Worm (Caenorhabditis elegans): ENCODE data around the gene cyp-25A1.

cyp-25A1 gene

ce11 chrIII:3786427-3786935 lies 45.9 kb upstream of the cyp-25A1 start, which contains the start of gene acy-3 (continued):
- no peak for TF ChIP-seq nhr-6 (tag; optimal IDR thresholded peaks at IDR 0.05)
- TF ChIP-seq nhr-12 (tag; optimal IDR thresholded peaks at IDR 0.05), result no peak
- TF ChIP-seq lin-13 (GFP tag; optimal IDR thresholded peaks at IDR 0.05), result peak; percentile 57
- no peak for TF ChIP-seq lin-11 (tag; optimal IDR thresholded peaks at IDR 0.05)
- TF ChIP-seq sma-3 (GFP tag; optimal IDR thresholded peaks at IDR 0.05), result peak; percentile 31
- no peak for TF ChIP-seq mbf-1 (tag; optimal IDR thresholded peaks at IDR 0.05)
- TF ChIP-seq skn-1 (tag; optimal IDR thresholded peaks at IDR 0.05), result no peak
- peak; percentile 83 for TF ChIP-seq sma-9 (GFP tag; optimal IDR thresholded peaks at IDR 0.05)
- no peak for TF ChIP-seq sma-9 (tag; optimal IDR thresholded peaks at IDR 0.05)
- TF ChIP-seq unc-62 (GFP tag; optimal IDR thresholded peaks at IDR 0.05), result peak; percentile 27
- peak; percentile 15 for TF ChIP-seq sem-4 (tag; optimal IDR thresholded peaks at IDR 0.05)
- peak in 1 of 2 experiments; percentile 64 for TF ChIP-seq lsy-2 (tag; optimal IDR thresholded peaks at IDR 0.05)
- TF ChIP-seq egl-27 (tag; optimal IDR thresholded peaks at IDR 0.05), result peak; percentile 25
- no peak for TF ChIP-seq ceh-82 (tag; optimal IDR thresholded peaks at IDR 0.05)
- TF ChIP-seq ztf-1 (GFP tag; conservative IDR thresholded peaks at IDR 0.05), result no peak
- TF ChIP-seq crh-2 (tag; optimal IDR thresholded peaks at IDR 0.05), result peak; percentile 67
- TF ChIP-seq elt-3 (tag; optimal IDR thresholded peaks at IDR 0.05), result no peak
- no peak for TF ChIP-seq alr-1 (tag; optimal IDR thresholded peaks at IDR 0.05)
- no peak for TF ChIP-seq R02D3.7 (tag; optimal IDR thresholded peaks at IDR 0.05)
- TF ChIP-seq peb-1 (tag; optimal IDR thresholded peaks at IDR 0.05), result no peak

ce11 chrIII:3789688-3790371 lies 42.6 kb upstream of the cyp-25A1 start:
- no peak for TF ChIP-seq nhr-23 (tag; optimal IDR thresholded peaks at IDR 0.05)
- TF ChIP-seq lin-39 (tag; optimal IDR thresholded peaks at IDR 0.05), result no peak
- TF ChIP-seq snpc-4 (tag; optimal IDR thresholded peaks at IDR 0.05), result no peak
- TF ChIP-seq ztf-4 (tag; optimal IDR thresholded peaks at IDR 0.05), result no peak
- TF ChIP-seq lin-13 (GFP tag; optimal IDR thresholded peaks at IDR 0.05), result peak; percentile 15
- no peak for TF ChIP-seq gmeb-1 (tag; optimal IDR thresholded peaks at IDR 0.05)
- TF ChIP-seq ztf-11 (tag; optimal IDR thresholded peaks at IDR 0.05), result no peak
- TF ChIP-seq crh-2 (tag; optimal IDR thresholded peaks at IDR 0.05), result no peak
- TF ChIP-seq nhr-25 (tag; optimal IDR thresholded peaks at IDR 0.05), result peak; percentile 62
- TF ChIP-seq sma-9 (GFP tag; optimal IDR thresholded peaks at IDR 0.05), result no peak
- no peak for TF ChIP-seq sma-9 (tag; optimal IDR thresholded peaks at IDR 0.05)
- no peak for TF ChIP-seq nhr-77 (tag; optimal IDR thresholded peaks at IDR 0.05)
- TF ChIP-seq mdl-1 (tag; optimal IDR thresholded peaks at IDR 0.05), result no peak
- TF ChIP-seq lsy-2 (tag; optimal IDR thresholded peaks at IDR 0.05), result peak in 1 of 2 experiments; percentile 22
- TF ChIP-seq C34F6.9 (tag; optimal IDR thresholded peaks at IDR 0.05), result no peak
- no peak for TF ChIP-seq F13H6.1 (tag; optimal IDR thresholded peaks at IDR 0.05)
- no peak for TF ChIP-seq nhr-6 (tag; optimal IDR thresholded peaks at IDR 0.05)
- TF ChIP-seq nhr-11 (tag; optimal IDR thresholded peaks at IDR 0.05), result no peak
- no peak for TF ChIP-seq lin-11 (tag; optimal IDR thresholded peaks at IDR 0.05)
- no peak for TF ChIP-seq sem-4 (tag; optimal IDR thresholded peaks at IDR 0.05)
- TF ChIP-seq ZK546.5 (tag; optimal IDR thresholded peaks at IDR 0.05), result no peak
- TF ChIP-seq ama-1 (optimal IDR thresholded peaks at IDR 0.05), result peak; percentile 57
- no peak for TF ChIP-seq R02D3.7 (tag; optimal IDR thresholded peaks at IDR 0.05)
- TF ChIP-seq nhr-21 (tag; optimal IDR thresholded peaks at IDR 0.05), result peak; percentile 23
- TF ChIP-seq elt-1 (tag; optimal IDR thresholded peaks at IDR 0.05), result no peak

ce11 chrIII:3790855-3791254 lies 41.5 kb upstream of the cyp-25A1 start:
- TF ChIP-seq F13H6.1 (tag; optimal IDR thresholded peaks at IDR 0.05) (no peak), zag-1 (tag; optimal IDR thresholded peaks at IDR 0.05) (no peak), lin-13 (GFP tag; optimal IDR thresholded peaks at IDR 0.05) (no peak), nhr-129 (tag; optimal IDR thresholded peaks at IDR 0.05) (no peak), sem-4 (tag; optimal IDR thresholded peaks at IDR 0.05) (no peak), C34F6.9 (tag; optimal IDR thresholded peaks at IDR 0.05) (no peak), peb-1 (tag; optimal IDR thresholded peaks at IDR 0.05) (no peak), nhr-237 (tag; optimal IDR thresholded peaks at IDR 0.05) (no peak), mab-5 (tag; optimal IDR thresholded peaks at IDR 0.05) (no peak), egl-27 (tag; optimal IDR thresholded peaks at IDR 0.05) (no peak), unc-39 (tag; optimal IDR thresholded peaks at IDR 0.05) (no peak), blmp-1 (tag; optimal IDR thresholded peaks at IDR 0.05; ENCODE audit: insufficient read depth) (no peak), elt-1 (tag; optimal IDR thresholded peaks at IDR 0.05) (no peak), sma-3 (GFP tag; optimal IDR thresholded peaks at IDR 0.05) (no peak), ceh-82 (tag; optimal IDR thresholded peaks at IDR 0.05) (no peak), aly-2 (tag; optimal IDR thresholded peaks at IDR 0.05) (no peak), skn-1 (tag; optimal IDR thresholded peaks at IDR 0.05) (no peak), nhr-77 (tag; optimal IDR thresholded peaks at IDR 0.05) (no peak)
